Fruit fly (Drosophila melanogaster): ENCODE measurements around the gene bnk.

Gene bnk

dm6 chr3R:31196731-31197130, 3.6 kb downstream of the bnk start, which contains the start of gene CG1544 (continued):
- TF ChIP-seq bsh (GFP tag; optimal IDR thresholded peaks at IDR 0.05) (no peak), dmrt11E (tag; optimal IDR thresholded peaks at IDR 0.05) (no peak), CG13894 (tag; optimal IDR thresholded peaks at IDR 0.05) (no peak), CG17328 (GFP tag; IDR thresholded peaks at IDR 0.05) (no peak), CG17612 (GFP tag; IDR thresholded peaks at IDR 0.05) (0 out of 2 replicates have a peak, but pooled peaks have one; percentile 15), CG18011 (GFP tag; optimal IDR thresholded peaks at IDR 0.05) (peak; percentile 26), CG7372 (GFP tag; IDR thresholded peaks at IDR 0.05) (no peak), ash1 (GFP tag; optimal IDR thresholded peaks at IDR 0.05) (no peak), odd (GFP tag; optimal IDR thresholded peaks at IDR 0.05) (no peak), Dbx (GFP tag; IDR thresholded peaks at IDR 0.05) (peak; percentile 27; the same call in 1 of the 3 replicates), stwl (tag; optimal IDR thresholded peaks at IDR 0.05) (peak; percentile 32), Awh (GFP tag; IDR thresholded peaks at IDR 0.05) (no peak), gsb-n (tag; optimal IDR thresholded peaks at IDR 0.05) (no peak), emc (GFP tag; optimal IDR thresholded peaks at IDR 0.05) (no peak), gcm (GFP tag; optimal IDR thresholded peaks at IDR 0.05) (peak; percentile 65), pzg (GFP tag; optimal IDR thresholded peaks at IDR 0.05) (no peak), CG5180 (GFP tag; optimal IDR thresholded peaks at IDR 0.05) (peak; percentile 89), CG10209 (GFP tag; optimal IDR thresholded peaks at IDR 0.05) (no peak), sens (GFP tag) (peak; percentile 38), nom (GFP tag; optimal IDR thresholded peaks at IDR 0.05) (no peak), pita (GFP tag; optimal IDR thresholded peaks at IDR 0.05) (peak; percentile 13), cad (GFP tag; optimal IDR thresholded peaks at IDR 0.05) (no peak), NFAT (GFP tag; IDR thresholded peaks at IDR 0.05) (peak; percentile 16; the same call in 1 of the 2 replicates), CG12744 (GFP tag; optimal IDR thresholded peaks at IDR 0.05) (no peak), CG31388 (GFP tag; optimal IDR thresholded peaks at IDR 0.05) (no peak), pan (optimal IDR thresholded peaks at IDR 0.05) (no peak), pan (GFP tag; optimal IDR thresholded peaks at IDR 0.05 in 1 of 2, IDR thresholded peaks at IDR 0.05 in 1 of 2) (peak in 1 of 2 experiments; percentile 7), CG16779 (GFP tag; IDR thresholded peaks at IDR 0.05) (no peak), cg (GFP tag; optimal IDR thresholded peaks at IDR 0.05) (peak; percentile 9), Side (GFP tag; optimal IDR thresholded peaks at IDR 0.05) (no peak), Ets97D (GFP tag; optimal IDR thresholded peaks at IDR 0.05) (no peak), CG18599 (GFP tag; optimal IDR thresholded peaks at IDR 0.05) (peak; percentile 32), CG10274 (GFP tag; optimal IDR thresholded peaks at IDR 0.05) (no peak), ftz-f1 (GFP tag; optimal IDR thresholded peaks at IDR 0.05) (peak; percentile 23), chinmo (GFP tag; IDR thresholded peaks at IDR 0.05; ENCODE audit: partially characterized antibody) (0 out of 4 replicates have a peak, but pooled peaks have one; percentile 64), sqz (GFP tag; optimal IDR thresholded peaks at IDR 0.05) (no peak), Hmr (GFP tag; optimal IDR thresholded peaks at IDR 0.05) (peak; percentile 17), Jarid2 (GFP tag; optimal IDR thresholded peaks at IDR 0.05) (peak; percentile 69), HmgZ (tag; optimal IDR thresholded peaks at IDR 0.05) (peak; percentile 31), CG4360 (GFP tag; IDR thresholded peaks at IDR 0.05) (0 out of 2 replicates have a peak, but pooled peaks have one; percentile 23), dimm (GFP tag; IDR thresholded peaks at IDR 0.05) (no peak), CG12769 (tag; optimal IDR thresholded peaks at IDR 0.05) (peak; percentile 94), hkb (optimal IDR thresholded peaks at IDR 0.05) (no peak), hkb (GFP tag; IDR thresholded peaks at IDR 0.05) (peak; percentile 41; the same call in 1 of the 2 replicates), CG4820 (GFP tag; optimal IDR thresholded peaks at IDR 0.05) (no peak), Hr78 (GFP tag; optimal IDR thresholded peaks at IDR 0.05) (peak in 1 of 2 experiments; percentile 50), CG10543 (GFP tag; optimal IDR thresholded peaks at IDR 0.05) (peak; percentile 75), CG8290 (GFP tag; optimal IDR thresholded peaks at IDR 0.05) (no peak), CG8290 (tag; optimal IDR thresholded peaks at IDR 0.05) (peak in 1 of 2 experiments; percentile 52), exex (tag; optimal IDR thresholded peaks at IDR 0.05) (peak; percentile 69)
